Fruit fly (Drosophila melanogaster) whole organism, adult: ENCODE data around the gene Spn77Bb.

ENCODE experiments used
- CG11617 ChIP-seq: fragments of 200-800 bp; sonication (Bioruptor generic); optimal IDR thresholded peaks from 2 replicates; lab custom pipeline; 2017; ENCODE audit warnings: mild to moderate bottlenecking, missing biosample characterization, missing genetic modification reagents, missing genetic modification characterization
- CG12768 ChIP-seq: fragments of 200-800 bp; sonication (Bioruptor generic); optimal IDR thresholded peaks from 2 replicates; lab custom pipeline; 2017; ENCODE audit warnings: missing biosample characterization, missing genetic modification characterization, mild to moderate bottlenecking, moderate library complexity, missing genetic modification reagents
- CG14711 ChIP-seq: fragments of 200-800 bp; sonication (Bioruptor generic); optimal IDR thresholded peaks from 2 replicates; lab custom pipeline; 2018; ENCODE audit warnings: missing biosample characterization, mild to moderate bottlenecking, missing genetic modification characterization, moderate library complexity
- CG1620 ChIP-seq: fragments of 200-800 bp; sonication (Bioruptor generic); optimal IDR thresholded peaks from 2 replicates; lab custom pipeline; 2016; ENCODE audit warnings: missing biosample characterization, missing genetic modification characterization
- CG33017 ChIP-seq: fragments of 200-800 bp; sonication (Bioruptor generic); optimal IDR thresholded peaks from 2 replicates; lab custom pipeline; 2018; ENCODE audit warnings: missing biosample characterization, mild to moderate bottlenecking, missing genetic modification characterization, moderate library complexity
- CG5204 ChIP-seq: fragments of 200-800 bp; sonication (Bioruptor generic); optimal IDR thresholded peaks from 2 replicates; lab custom pipeline; 2016; ENCODE audit warnings: missing biosample characterization, missing genetic modification characterization
- CG7045 ChIP-seq: fragments of 200-800 bp; sonication (Bioruptor generic); optimal IDR thresholded peaks from 2 replicates; lab custom pipeline; 2017; ENCODE audit warnings: missing biosample characterization, mild to moderate bottlenecking, missing genetic modification characterization
- CG7101 ChIP-seq: fragments of 200-800 bp; sonication (Bioruptor generic); optimal IDR thresholded peaks from 2 replicates; lab custom pipeline; 2018; ENCODE audit warnings: missing biosample characterization, mild to moderate bottlenecking, missing genetic modification characterization, moderate library complexity
- Clk ChIP-seq: fragments of 200-800 bp; sonication (Bioruptor generic); optimal IDR thresholded peaks from 2 replicates; lab custom pipeline; 2017; ENCODE audit warnings: missing biosample characterization, missing genetic modification characterization
- Crg-1 ChIP-seq: fragments of 200-800 bp; sonication (Bioruptor generic); optimal IDR thresholded peaks from 2 replicates; lab custom pipeline; 2016; ENCODE audit warnings: missing biosample characterization, missing genetic modification characterization
- Hr96 ChIP-seq: fragments of 200-800 bp; sonication (Bioruptor generic); optimal IDR thresholded peaks from 2 replicates; lab custom pipeline; 2016; ENCODE audit warnings: missing biosample characterization, missing genetic modification characterization
- Mnt ChIP-seq: fragments of 200-800 bp; sonication (Bioruptor generic); optimal IDR thresholded peaks from 2 replicates; lab custom pipeline; 2016; ENCODE audit warnings: missing biosample characterization, mild to moderate bottlenecking, missing genetic modification characterization
- bab1 ChIP-seq: fragments of 200-800 bp; sonication (Bioruptor generic); optimal IDR thresholded peaks from 3 replicates; lab custom pipeline; 2019; ENCODE audit warnings: missing biosample characterization, mild to moderate bottlenecking, missing genetic modification characterization, moderate library complexity
- cic ChIP-seq: fragments of 200-800 bp; sonication (Bioruptor generic); optimal IDR thresholded peaks from 2 replicates; lab custom pipeline; 2017; ENCODE audit warnings: missing biosample characterization, mild to moderate bottlenecking, missing genetic modification characterization, moderate library complexity
- cnc ChIP-seq, 2 experiments: fragments of >200 bp; optimal IDR thresholded peaks; 2 replicates each; lab custom pipeline; 2017
- kay ChIP-seq: fragments of 200-800 bp; sonication (Bioruptor generic); peaks from one replicate; lab custom pipeline; 2016; ENCODE audit warnings: missing biosample characterization, missing genetic modification characterization, borderline replicate concordance
- ovo ChIP-seq: fragments of 200-800 bp; sonication (Bioruptor generic); optimal IDR thresholded peaks from 2 replicates; lab custom pipeline; 2016; ENCODE audit warnings: missing biosample characterization, missing genetic modification characterization
- pad ChIP-seq: fragments of 200-800 bp; sonication (Bioruptor generic); optimal IDR thresholded peaks from 3 replicates; lab custom pipeline; 2017; ENCODE audit warnings: missing biosample characterization, missing genetic modification characterization, mild to moderate bottlenecking, moderate library complexity, missing genetic modification reagents
- tj ChIP-seq: fragments of 200-800 bp; sonication (Bioruptor generic); optimal IDR thresholded peaks from 3 replicates; lab custom pipeline; 2017; ENCODE audit warnings: missing biosample characterization, mild to moderate bottlenecking, missing genetic modification characterization, moderate library complexity
- toe ChIP-seq: fragments of 200-800 bp; sonication (Bioruptor generic); optimal IDR thresholded peaks from 2 replicates; lab custom pipeline; 2016; ENCODE audit warnings: missing biosample characterization, missing genetic modification characterization

Gene Spn77Bb

dm6 chr3L:20320652-20321051 is at the start of gene Spn77Bb:
TSS of gene Spn77Bb (plus strand) at chr3L:20320952.
- TF ChIP-seq CG7101 (tag; lab: Kevin White, UChicago) (no peak), Mnt (GFP tag; lab: Kevin White, UChicago) (no peak), CG7045 (no peak), Hr96 (GFP tag; lab: Kevin White, UChicago) (no peak), toe (GFP tag; lab: Kevin White, UChicago) (no peak), cnc (optimal IDR thresholded peaks at IDR 0.05; lab: Kevin White, UChicago) (no peak), Crg-1 (GFP tag; lab: Kevin White, UChicago) (no peak), CG11617 (GFP tag; lab: Kevin White, UChicago) (no peak), CG12768 (GFP tag; lab: Kevin White, UChicago) (no peak), Clk (GFP tag; lab: Kevin White, UChicago) (no peak), CG1620 (GFP tag; lab: Kevin White, UChicago) (no peak), pad (no peak), CG33017 (tag; lab: Kevin White, UChicago) (no peak)

dm6 chr3L:20275235-20275634 is 45.5 kb upstream of the Spn77Bb start, which contains the start of gene CG17122:
TSS of gene CG17122 (minus strand) at chr3L:20275335.
- no peak for TF ChIP-seq cnc (optimal IDR thresholded peaks at IDR 0.05; lab: Kevin White, UChicago)
- TF ChIP-seq toe (GFP tag; lab: Kevin White, UChicago), result no peak
- TF ChIP-seq CG12768 (GFP tag; lab: Kevin White, UChicago), result no peak
- TF ChIP-seq Mnt (GFP tag; lab: Kevin White, UChicago), result no peak
- TF ChIP-seq Crg-1 (GFP tag; lab: Kevin White, UChicago), result no peak
- TF ChIP-seq tj (GFP tag; lab: Kevin White, UChicago), result no peak
- no peak for TF ChIP-seq CG33017 (tag; lab: Kevin White, UChicago)
- TF ChIP-seq ovo (GFP tag; lab: Kevin White, UChicago), result no peak
- TF ChIP-seq CG11617 (GFP tag; lab: Kevin White, UChicago), result no peak
- no peak for TF ChIP-seq pad
- no peak for TF ChIP-seq CG7101 (tag; lab: Kevin White, UChicago)
- TF ChIP-seq cic (GFP tag; lab: Kevin White, UChicago), result no peak
- no peak for TF ChIP-seq Hr96 (GFP tag; lab: Kevin White, UChicago)

- no peak for TF ChIP-seq Crg-1 (GFP tag; lab: Kevin White, UChicago)
- TF ChIP-seq kay (GFP tag; lab: Kevin White, UChicago), result no peak
Observed at dm6 chr3L:20275886-20276285, 44.9 kb upstream of the Spn77Bb start.

dm6 chr3L:20276615-20277014 is 44.1 kb upstream of the Spn77Bb start:
- TF ChIP-seq cnc (optimal IDR thresholded peaks at IDR 0.05; lab: Kevin White, UChicago) (no peak), CG7045 (no peak), CG1620 (GFP tag; lab: Kevin White, UChicago) (no peak), cic (GFP tag; lab: Kevin White, UChicago) (no peak), CG33017 (tag; lab: Kevin White, UChicago) (no peak), CG5204 (GFP tag; lab: Kevin White, UChicago) (no peak), Mnt (GFP tag; lab: Kevin White, UChicago) (no peak), bab1 (GFP tag; lab: Kevin White, UChicago) (no peak), tj (GFP tag; lab: Kevin White, UChicago) (no peak), CG7101 (tag; lab: Kevin White, UChicago) (no peak), CG11617 (GFP tag; lab: Kevin White, UChicago) (no peak), Clk (GFP tag; lab: Kevin White, UChicago) (no peak), CG12768 (GFP tag; lab: Kevin White, UChicago) (no peak), toe (GFP tag; lab: Kevin White, UChicago) (no peak), Crg-1 (GFP tag; lab: Kevin White, UChicago) (no peak), CG14711 (tag; lab: Kevin White, UChicago) (no peak), pad (no peak), kay (GFP tag; lab: Kevin White, UChicago) (no peak)

dm6 chr3L:20281254-20281653 is 39.5 kb upstream of the Spn77Bb start:
- TF ChIP-seq tj (GFP tag; lab: Kevin White, UChicago) (no peak), Hr96 (GFP tag; lab: Kevin White, UChicago) (no peak), CG12768 (GFP tag; lab: Kevin White, UChicago) (no peak), pad (no peak), ovo (GFP tag; lab: Kevin White, UChicago) (no peak), cic (GFP tag; lab: Kevin White, UChicago) (no peak), bab1 (GFP tag; lab: Kevin White, UChicago) (no peak), CG11617 (GFP tag; lab: Kevin White, UChicago) (no peak), Mnt (GFP tag; lab: Kevin White, UChicago) (no peak), Clk (GFP tag; lab: Kevin White, UChicago) (no peak), kay (GFP tag; lab: Kevin White, UChicago) (no peak), cnc (optimal IDR thresholded peaks at IDR 0.05; lab: Kevin White, UChicago) (no peak), CG14711 (tag; lab: Kevin White, UChicago) (no peak), CG7045 (no peak), CG1620 (GFP tag; lab: Kevin White, UChicago) (no peak), CG33017 (tag; lab: Kevin White, UChicago) (no peak), CG5204 (GFP tag; lab: Kevin White, UChicago) (no peak), CG7101 (tag; lab: Kevin White, UChicago) (no peak), toe (GFP tag; lab: Kevin White, UChicago) (no peak), Crg-1 (GFP tag; lab: Kevin White, UChicago) (no peak)

dm6 chr3L:20287046-20287445 is 33.7 kb upstream of the Spn77Bb start:
- TF ChIP-seq ovo (GFP tag; lab: Kevin White, UChicago) (no peak), pad (no peak), CG5204 (GFP tag; lab: Kevin White, UChicago) (no peak), kay (GFP tag; lab: Kevin White, UChicago) (no peak), toe (GFP tag; lab: Kevin White, UChicago) (no peak), Hr96 (GFP tag; lab: Kevin White, UChicago) (no peak)
